Worm (Caenorhabditis elegans): ENCODE measurements around the gene nspg-12.

Gene nspg-12

ce11 chrX:5279674-5280073, 22.6 kb downstream of the nspg-12 start, which contains the start of gene rga-8:
rga-8 (minus strand) TSS chrX:5279774.
- no peak for TF ChIP-seq flt-1 (GFP tag; IDR thresholded peaks at IDR 0.05)
- TF ChIP-seq T22C8.4 (GFP tag; IDR thresholded peaks at IDR 0.05), result no peak

ce11 chrX:5283531-5283930, 26.4 kb downstream of the nspg-12 start, which contains the start of gene vps-41:
vps-41 (plus strand) TSS chrX:5283831.
- TF ChIP-seq T22C8.4 (GFP tag; IDR thresholded peaks at IDR 0.05) (no peak), ztf-29 (GFP tag; IDR thresholded peaks at IDR 0.05) (no peak), cog-1 (tag; optimal IDR thresholded peaks at IDR 0.05) (no peak)

- TF ChIP-seq ztf-29 (GFP tag; IDR thresholded peaks at IDR 0.05) (no peak), cog-1 (tag; optimal IDR thresholded peaks at IDR 0.05) (no peak), ztf-23 (GFP tag; IDR thresholded peaks at IDR 0.05) (no peak)
Measured at ce11 chrX:5289106-5289505, 32.0 kb downstream of the nspg-12 start.

- no peak for TF ChIP-seq flt-1 (GFP tag; IDR thresholded peaks at IDR 0.05)
- TF ChIP-seq ref-1 (GFP tag; conservative IDR thresholded peaks at IDR 0.05), result no peak
- TF ChIP-seq ztf-29 (GFP tag; IDR thresholded peaks at IDR 0.05), result no peak
Measured at ce11 chrX:5293862-5294261, 36.8 kb downstream of the nspg-12 start.

ce11 chrX:5297942-5298611, 41.0 kb downstream of the nspg-12 start, which contains the start of gene ift-81:
ift-81 (plus strand) TSS chrX:5298561.
- no peak for TF ChIP-seq ztf-23 (GFP tag; IDR thresholded peaks at IDR 0.05)
- no peak for TF ChIP-seq flt-1 (GFP tag; IDR thresholded peaks at IDR 0.05)

ce11 chrX:5303500-5303899, 46.4 kb downstream of the nspg-12 start, which contains the start of gene ags-3:
ags-3 (minus strand) TSS chrX:5303600.
- no peak for TF ChIP-seq tab-1 (GFP tag; IDR thresholded peaks at IDR 0.05)
- TF ChIP-seq flt-1 (GFP tag; IDR thresholded peaks at IDR 0.05), result no peak
- no peak for TF ChIP-seq cog-1 (tag; optimal IDR thresholded peaks at IDR 0.05)
- TF ChIP-seq ztf-29 (GFP tag; IDR thresholded peaks at IDR 0.05), result no peak
- TF ChIP-seq med-1 (GFP tag; optimal IDR thresholded peaks at IDR 0.05; ENCODE audit: insufficient read depth), result no peak
- TF ChIP-seq klf-2 (GFP tag; conservative IDR thresholded peaks at IDR 0.05), result no peak
- TF ChIP-seq T22C8.4 (GFP tag; IDR thresholded peaks at IDR 0.05), result no peak
- TF ChIP-seq ref-1 (GFP tag; conservative IDR thresholded peaks at IDR 0.05), result no peak
- no peak for TF ChIP-seq ztf-23 (GFP tag; IDR thresholded peaks at IDR 0.05)
